Fruit fly (Drosophila melanogaster): ENCODE measurements around the gene CG34169.
A peak's percentile ranks its signal among the peaks of the same experiment; 100 is the strongest.

dm6 chr2L:17195197-17195596, 21.9 kb downstream of the CG34169 start:
- TF ChIP-seq CTCF (optimal IDR thresholded peaks at IDR 0.05) (peak; percentile 65 to 82), CG8478 (optimal IDR thresholded peaks at IDR 0.05) (no peak)

Data from S2 (cell line).